Worm (Caenorhabditis elegans) whole organism, L1 larva: ENCODE results near the gene btf-1.

Experiments used
- sptf-1 ChIP-seq: fragments of 150-350 bp; optimal IDR thresholded peaks from 2 replicates; lab custom pipeline; 2014; ENCODE audit warnings: missing biosample characterization, missing genetic modification characterization
- unc-62 ChIP-seq: fragments of 150-350 bp; optimal IDR thresholded peaks from 2 replicates; lab custom pipeline; 2014; ENCODE audit warnings: missing biosample characterization, missing genetic modification reagents, missing genetic modification characterization

DNA sequence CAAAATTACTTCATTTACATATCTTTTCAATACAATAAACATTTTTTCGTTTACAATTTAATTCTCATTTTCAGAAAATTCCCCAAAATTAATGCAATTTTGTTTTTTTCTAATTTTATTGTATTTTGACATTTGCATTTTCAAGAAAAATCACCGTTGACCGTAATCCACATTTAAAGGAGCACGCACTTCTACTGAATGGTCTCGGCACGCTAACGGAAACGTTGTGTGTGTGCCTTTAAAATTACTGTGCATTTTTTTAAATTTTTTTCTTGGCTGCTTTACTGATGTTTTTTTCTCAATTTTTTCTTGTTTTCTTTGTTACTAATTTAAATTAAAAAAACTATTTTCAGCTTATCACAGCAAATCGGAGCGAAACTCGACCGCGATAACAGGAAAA is 60.6 kb downstream of the btf-1 start:
- no peak for TF ChIP-seq sptf-1 (tag; lab: Kevin White, UChicago)
- TF ChIP-seq unc-62 (GFP tag; lab: Kevin White, UChicago) = no peak
